Fruit fly (Drosophila melanogaster): ENCODE measurements around the gene nau.

nau gene

DNA sequence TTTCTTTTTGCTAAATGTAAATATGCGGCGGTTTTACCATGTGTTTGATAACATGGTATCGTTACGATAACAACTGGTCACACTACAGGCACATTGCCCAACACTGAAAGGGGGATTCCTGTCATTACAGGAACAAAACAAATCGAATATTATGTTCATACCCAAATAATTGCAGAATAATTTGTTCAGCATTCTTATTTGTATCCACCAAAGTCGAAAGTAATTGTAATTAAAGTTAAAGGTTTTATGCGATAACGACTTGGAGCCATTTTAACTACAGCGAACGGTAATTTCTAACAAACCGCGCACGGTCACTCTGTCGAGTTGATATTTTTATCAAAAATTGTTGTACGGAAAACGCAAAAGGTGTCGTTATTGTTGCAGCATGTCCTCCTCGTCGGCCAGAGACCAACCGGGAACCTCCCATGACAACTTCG, 49.3 kb upstream of the nau start, which contains the start of the genes CG10214 and CG10375 (continued):
- peak; percentile 81 to 96 for TF ChIP-seq Pdp1 (GFP tag; optimal IDR thresholded peaks at IDR 0.05)
- TF ChIP-seq MBD-R2 (GFP tag; IDR thresholded peaks at IDR 0.05), result peak; percentile 92
- peak; percentile 7; the same call in 1 of the 3 replicates for TF ChIP-seq Opbp (GFP tag; IDR thresholded peaks at IDR 0.05; ENCODE audit: partially characterized antibody)
- TF ChIP-seq YL-1 (GFP tag; optimal IDR thresholded peaks at IDR 0.05), result peak; percentile 94
- no peak for TF ChIP-seq CG6791 (GFP tag; IDR thresholded peaks at IDR 0.05; ENCODE audit: partially characterized antibody)
- no peak for TF ChIP-seq CG11085 (GFP tag; IDR thresholded peaks at IDR 0.05)
- no peak for TF ChIP-seq sna (GFP tag; IDR thresholded peaks at IDR 0.05; ENCODE audit: partially characterized antibody)
- no peak for TF ChIP-seq CG4730 (GFP tag; IDR thresholded peaks at IDR 0.05)
- peak; percentile 58 for TF ChIP-seq CG10147 (GFP tag; optimal IDR thresholded peaks at IDR 0.05)
- peak; percentile 43; the same call in 1 of the 2 replicates for TF ChIP-seq CG4404 (GFP tag; IDR thresholded peaks at IDR 0.05)
- TF ChIP-seq Dbx (GFP tag; IDR thresholded peaks at IDR 0.05), result peak; percentile 73; the same call in 2 of the 3 replicates
- peak; percentile 35 for TF ChIP-seq CG17802 (tag; optimal IDR thresholded peaks at IDR 0.05)
- TF ChIP-seq CG11723 (GFP tag; optimal IDR thresholded peaks at IDR 0.05), result no peak
- peak; percentile 83 for TF ChIP-seq MESR4 (GFP tag; optimal IDR thresholded peaks at IDR 0.05)
- peak; percentile 64 for TF ChIP-seq CG17385 (GFP tag; optimal IDR thresholded peaks at IDR 0.05)
- peak; percentile 64 for TF ChIP-seq Neu2 (GFP tag; optimal IDR thresholded peaks at IDR 0.05; ENCODE audit: borderline replicate concordance)
- TF ChIP-seq sim (GFP tag; IDR thresholded peaks at IDR 0.05), result no peak
- 0 out of 3 replicates have a peak, but pooled peaks have one; percentile 37 for TF ChIP-seq mld (GFP tag; IDR thresholded peaks at IDR 0.05; ENCODE audit: partially characterized antibody)
- peak; percentile 67 for TF ChIP-seq CG17328 (GFP tag; IDR thresholded peaks at IDR 0.05)
- TF ChIP-seq ap (GFP tag; IDR thresholded peaks at IDR 0.05), result no peak
- TF ChIP-seq NK7.1 (GFP tag; optimal IDR thresholded peaks at IDR 0.05), result peak; percentile 66
- TF ChIP-seq nmo (GFP tag; optimal IDR thresholded peaks at IDR 0.05), result peak; percentile 83
- TF ChIP-seq kay (GFP tag; optimal IDR thresholded peaks at IDR 0.05), result peak; percentile 47
- peak; percentile 42 for TF ChIP-seq CG5245 (GFP tag; optimal IDR thresholded peaks at IDR 0.05)
- TF ChIP-seq org-1 (GFP tag; optimal IDR thresholded peaks at IDR 0.05), result no peak
- no peak for TF ChIP-seq CG7271 (tag; optimal IDR thresholded peaks at IDR 0.05)
- TF ChIP-seq H2.0 (GFP tag; IDR thresholded peaks at IDR 0.05), result peak; percentile 55
- TF ChIP-seq chm (GFP tag; IDR thresholded peaks at IDR 0.05), result no peak
- no peak for TF ChIP-seq hb (GFP tag; IDR thresholded peaks at IDR 0.05; ENCODE audit: partially characterized antibody)
- 0 out of 3 replicates have a peak, but pooled peaks have one; percentile 18 for TF ChIP-seq CG14860 (GFP tag; IDR thresholded peaks at IDR 0.05; ENCODE audit: partially characterized antibody)
- TF ChIP-seq CG1647 (GFP tag; optimal IDR thresholded peaks at IDR 0.05), result peak; percentile 82
- peak; percentile 68 for TF ChIP-seq CG13424 (tag; optimal IDR thresholded peaks at IDR 0.05)
- peak; percentile 42; the same call in 1 of the 2 replicates for TF ChIP-seq CG10366 (GFP tag; IDR thresholded peaks at IDR 0.05)
- peak; percentile 64 for TF ChIP-seq nerfin-1 (tag; optimal IDR thresholded peaks at IDR 0.05)
- no peak for TF ChIP-seq crol (GFP tag; IDR thresholded peaks at IDR 0.05)
- peak; percentile 67 for TF ChIP-seq Fer3 (tag; optimal IDR thresholded peaks at IDR 0.05)
- no peak for TF ChIP-seq eve (GFP tag; optimal IDR thresholded peaks at IDR 0.05)
- no peak for TF ChIP-seq CkIIα-i1 (GFP tag; IDR thresholded peaks at IDR 0.05)
- TF ChIP-seq slp2 (GFP tag; optimal IDR thresholded peaks at IDR 0.05), result peak; percentile 60
- peak; percentile 50 for TF ChIP-seq al (GFP tag; IDR thresholded peaks at IDR 0.05)
- TF ChIP-seq ttk (GFP tag; IDR thresholded peaks at IDR 0.05), result peak; percentile 52
- TF ChIP-seq CG9876 (GFP tag; optimal IDR thresholded peaks at IDR 0.05), result peak; percentile 74
- TF ChIP-seq CG1832 (GFP tag; optimal IDR thresholded peaks at IDR 0.05), result no peak
- no peak for TF ChIP-seq CG10565 (GFP tag; optimal IDR thresholded peaks at IDR 0.05)
- TF ChIP-seq CG31224 (GFP tag; IDR thresholded peaks at IDR 0.05), result no peak
- no peak for TF ChIP-seq zf30C (GFP tag; optimal IDR thresholded peaks at IDR 0.05)
- TF ChIP-seq Oli (tag; optimal IDR thresholded peaks at IDR 0.05), result peak; percentile 35
- TF ChIP-seq wek (GFP tag; optimal IDR thresholded peaks at IDR 0.05), result peak; percentile 100
- TF ChIP-seq dimm (GFP tag; IDR thresholded peaks at IDR 0.05), result no peak
- no peak; the same call in 2 of the 3 replicates for TF ChIP-seq CG34224 (GFP tag; IDR thresholded peaks at IDR 0.05; ENCODE audit: partially characterized antibody)
